Fruit fly (Drosophila melanogaster) S2 (cell line): ENCODE results near the gene CG5510.

Experiments
- CG8478 ChIP-seq: fragments of >200 bp; optimal IDR thresholded peaks from 2 replicates; lab custom pipeline; 2018
- CTCF ChIP-seq, 2 experiments: fragments of >200 bp; optimal IDR thresholded peaks; 2 replicates each; lab custom pipeline; 2018

The CG5510 gene

dm6 chr3R:24138478-24139455 is 30.6 kb downstream of the CG5510 start:
- TF ChIP-seq CG8478 (lab: Kevin White, UChicago) (no peak), CTCF (optimal IDR thresholded peaks at IDR 0.05; lab: Kevin White, UChicago) (no peak)

- TF ChIP-seq CG8478 (lab: Kevin White, UChicago) (no peak), CTCF (optimal IDR thresholded peaks at IDR 0.05; lab: Kevin White, UChicago) (no peak)
Measured at dm6 chr3R:24137311-24137945, 31.9 kb downstream of the CG5510 start, which contains the start of gene Npc2f. Gene Npc2f, plus strand, starts transcription at chr3R:24137895.

dm6 chr3R:24134580-24134979 is 34.8 kb downstream of the CG5510 start, which contains the start of gene Sec10:
Gene Sec10, plus strand, starts transcription at chr3R:24134831.
- TF ChIP-seq CG8478 (lab: Kevin White, UChicago) (no peak), CTCF (optimal IDR thresholded peaks at IDR 0.05; lab: Kevin White, UChicago) (no peak)

- TF ChIP-seq CTCF (optimal IDR thresholded peaks at IDR 0.05; lab: Kevin White, UChicago), result peak in 1 of 2 experiments; percentile 12
- no peak for TF ChIP-seq CG8478 (lab: Kevin White, UChicago)
Measured at dm6 chr3R:24130080-24130479, 39.3 kb downstream of the CG5510 start, which contains the start of the genes GatB and Tsc1. Gene GatB, minus strand, starts transcription at chr3R:24130255. Gene Tsc1, plus strand, starts transcription at chr3R:24130307.

DNA sequence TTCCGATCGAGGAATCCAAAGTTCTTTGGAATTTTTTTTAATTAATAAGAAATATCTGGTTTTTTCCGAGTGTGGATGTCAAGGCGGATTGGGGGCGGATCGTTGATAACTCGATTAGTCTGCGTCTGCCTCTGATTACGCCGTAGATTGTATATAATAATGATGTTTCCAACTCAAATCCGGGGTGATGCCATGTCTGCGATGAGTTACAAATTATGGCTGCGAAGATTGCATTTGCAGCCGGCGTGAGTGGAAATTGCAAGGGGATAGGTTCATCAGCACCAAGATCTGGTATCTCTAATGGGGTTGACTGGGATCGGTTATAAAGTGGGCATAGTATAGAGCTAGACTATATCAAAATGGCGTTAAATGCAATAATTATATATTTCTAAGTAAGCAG is 47.0 kb downstream of the CG5510 start:
- TF ChIP-seq CG8478 (lab: Kevin White, UChicago) (no peak), CTCF (optimal IDR thresholded peaks at IDR 0.05; lab: Kevin White, UChicago) (no peak)

- TF ChIP-seq CG8478 (lab: Kevin White, UChicago), result no peak
- TF ChIP-seq CTCF (optimal IDR thresholded peaks at IDR 0.05; lab: Kevin White, UChicago), result no peak
Measured at dm6 chr3R:24121669-24122068, 47.7 kb downstream of the CG5510 start.
